Worm (Caenorhabditis elegans) whole organism, mixed stage, embryonic: Measurements from ENCODE around the gene C04F6.7.

Experiments
- M03D4.4 ChIP-seq: sonication (generic microtip); optimal IDR thresholded peaks from 2 replicates; lab custom pipeline; 2017; ENCODE audit warnings: mild to moderate bottlenecking, missing genetic modification characterization, missing compliant biosample characterization
- bed-3 ChIP-seq: fragments of 200-800 bp; sonication (Bioruptor generic); optimal IDR thresholded peaks from 3 replicates; lab custom pipeline; 2018; ENCODE audit warnings: mild to moderate bottlenecking, missing genetic modification characterization, moderate library complexity, missing compliant biosample characterization
- ceh-39 ChIP-seq: fragments of 150-350 bp; optimal IDR thresholded peaks from 2 replicates; lab custom pipeline; 2014; ENCODE audit warnings: missing biosample characterization, missing genetic modification characterization
- ceh-43 ChIP-seq: fragments of 200-800 bp; sonication (Bioruptor generic); optimal IDR thresholded peaks from 2 replicates; lab custom pipeline; 2018; ENCODE audit warnings: mild to moderate bottlenecking, missing genetic modification characterization, moderate library complexity, missing compliant biosample characterization
- ceh-83 ChIP-seq: fragments of 200-800 bp; sonication (Bioruptor generic); optimal IDR thresholded peaks from 2 replicates; lab custom pipeline; 2018; ENCODE audit warnings: mild to moderate bottlenecking, missing genetic modification characterization, missing compliant biosample characterization
- ces-1 ChIP-seq: fragments of 150-350 bp; optimal IDR thresholded peaks from 2 replicates; lab custom pipeline; 2014; ENCODE audit warnings: missing biosample characterization, missing genetic modification reagents, missing genetic modification characterization
- cnd-1 ChIP-seq: fragments of 200-800 bp; sonication (Bioruptor generic); optimal IDR thresholded peaks from 2 replicates; lab custom pipeline; 2018; ENCODE audit warnings: mild to moderate bottlenecking, missing genetic modification characterization, missing compliant biosample characterization
- drap-1 ChIP-seq: fragments of 200-800 bp; sonication (Bioruptor generic); optimal IDR thresholded peaks from 3 replicates; lab custom pipeline; 2018; ENCODE audit warnings: mild to moderate bottlenecking, missing genetic modification characterization, missing compliant biosample characterization
- elt-1 ChIP-seq: sonication (generic microtip); optimal IDR thresholded peaks from 2 replicates; lab custom pipeline; 2017; ENCODE audit warnings: missing genetic modification characterization, mild to moderate bottlenecking, missing compliant biosample characterization, antibody characterized with exemption, moderate library complexity, borderline replicate concordance; ENCODE audit not compliant: insufficient read depth
- elt-3 ChIP-seq: fragments of 150-350 bp; optimal IDR thresholded peaks from 2 replicates; lab custom pipeline; 2014; ENCODE audit warnings: missing biosample characterization, missing genetic modification characterization
- flh-1 ChIP-seq: fragments of 200-800 bp; sonication (Bioruptor generic); optimal IDR thresholded peaks from 2 replicates; lab custom pipeline; 2018; ENCODE audit warnings: mild to moderate bottlenecking, missing genetic modification characterization, moderate library complexity, missing compliant biosample characterization
- ham-2 ChIP-seq: fragments of 200-800 bp; sonication (Bioruptor generic); optimal IDR thresholded peaks from 2 replicates; lab custom pipeline; 2018; ENCODE audit warnings: mild to moderate bottlenecking, missing genetic modification characterization, missing compliant biosample characterization
- hlh-1 ChIP-seq: fragments of 150-350 bp; optimal IDR thresholded peaks from 2 replicates; lab custom pipeline; 2014; ENCODE audit warnings: missing biosample characterization, missing genetic modification reagents, missing genetic modification characterization
- lin-13 ChIP-seq: fragments of 150-350 bp; optimal IDR thresholded peaks from 2 replicates; lab custom pipeline; 2014; ENCODE audit warnings: missing biosample characterization, missing genetic modification characterization
- lin-32 ChIP-seq: fragments of 200-800 bp; sonication (Bioruptor generic); optimal IDR thresholded peaks from 2 replicates; lab custom pipeline; 2018; ENCODE audit warnings: mild to moderate bottlenecking, missing genetic modification characterization, missing compliant biosample characterization
- lsy-2 ChIP-seq: fragments of 150-350 bp; optimal IDR thresholded peaks from 2 replicates; lab custom pipeline; 2014; ENCODE audit warnings: missing biosample characterization, missing genetic modification characterization
- mep-1 ChIP-seq: fragments of 150-350 bp; optimal IDR thresholded peaks from 2 replicates; lab custom pipeline; 2017; ENCODE audit warnings: missing biosample characterization, missing genetic modification reagents, missing genetic modification characterization, inconsistent platforms
- mls-2 ChIP-seq: sonication (generic microtip); optimal IDR thresholded peaks from 2 replicates; lab custom pipeline; 2016; ENCODE audit warnings: mild to moderate bottlenecking, missing genetic modification characterization, moderate library complexity, missing compliant biosample characterization
- nhr-12 ChIP-seq: fragments of 150-350 bp; optimal IDR thresholded peaks from 2 replicates; lab custom pipeline; 2014; ENCODE audit warnings: missing biosample characterization, missing genetic modification characterization
- nhr-2 ChIP-seq: fragments of 150-350 bp; optimal IDR thresholded peaks from 2 replicates; lab custom pipeline; 2014; ENCODE audit warnings: missing biosample characterization, missing genetic modification characterization
- nhr-237 ChIP-seq: fragments of 150-350 bp; optimal IDR thresholded peaks from 2 replicates; lab custom pipeline; 2014; ENCODE audit warnings: missing biosample characterization, missing genetic modification characterization
- nhr-76 ChIP-seq: sonication (generic microtip); optimal IDR thresholded peaks from 2 replicates; lab custom pipeline; 2017; ENCODE audit warnings: missing biosample characterization, missing genetic modification characterization
- pha-4 ChIP-seq: fragments of 150-350 bp; optimal IDR thresholded peaks from 2 replicates; lab custom pipeline; 2018; ENCODE audit warnings: missing biosample characterization, missing genetic modification reagents, missing genetic modification characterization
- sem-2 ChIP-seq: fragments of 200-800 bp; sonication (Bioruptor generic); optimal IDR thresholded peaks from 2 replicates; lab custom pipeline; 2018; ENCODE audit warnings: mild to moderate bottlenecking, missing genetic modification characterization, missing compliant biosample characterization
- snpc-4 ChIP-seq: fragments of 150-350 bp; optimal IDR thresholded peaks from 2 replicates; lab custom pipeline; 2014; ENCODE audit warnings: missing biosample characterization, missing genetic modification characterization
- sptf-1 ChIP-seq: sonication (generic microtip); optimal IDR thresholded peaks from 2 replicates; lab custom pipeline; 2017; ENCODE audit warnings: mild to moderate bottlenecking, missing genetic modification characterization, moderate library complexity, missing compliant biosample characterization
- unc-120 ChIP-seq: sonication (generic microtip); optimal IDR thresholded peaks from 2 replicates; lab custom pipeline; 2017; ENCODE audit warnings: missing genetic modification characterization, missing compliant biosample characterization; ENCODE audit not compliant: poor library complexity, severe bottlenecking
- unc-62 ChIP-seq: fragments of 150-350 bp; optimal IDR thresholded peaks from 2 replicates; lab custom pipeline; 2014; ENCODE audit warnings: missing biosample characterization, missing genetic modification reagents, missing genetic modification characterization
- zip-8 ChIP-seq: fragments of 150-350 bp; optimal IDR thresholded peaks from 2 replicates; lab custom pipeline; 2014; ENCODE audit warnings: missing biosample characterization, missing genetic modification characterization

C04F6.7 gene

ce11 chrX:3419084-3419483 is at the start of gene C04F6.7:
C04F6.7 (minus strand) TSS chrX:3419184.
- no peak for TF ChIP-seq nhr-12 (tag; lab: Kevin White, UChicago)
- TF ChIP-seq lin-32 (GFP tag; lab: Kevin White, UChicago): no peak
- no peak for TF ChIP-seq lin-13 (tag; lab: Kevin White, UChicago)
- TF ChIP-seq elt-1 (tag; lab: Kevin White, UChicago): no peak
- TF ChIP-seq lsy-2 (tag; lab: Kevin White, UChicago): no peak
- no peak for TF ChIP-seq bed-3 (GFP tag; lab: Kevin White, UChicago)
- TF ChIP-seq ceh-43: no peak
- no peak for TF ChIP-seq unc-62 (GFP tag; lab: Kevin White, UChicago)
- TF ChIP-seq sem-2: no peak
- TF ChIP-seq drap-1 (GFP tag; lab: Kevin White, UChicago): no peak
- no peak for TF ChIP-seq flh-1 (GFP tag; lab: Kevin White, UChicago)
- TF ChIP-seq nhr-237 (tag; lab: Kevin White, UChicago): no peak
- TF ChIP-seq unc-120 (tag; lab: Kevin White, UChicago): no peak
- TF ChIP-seq pha-4: no peak
- no peak for TF ChIP-seq cnd-1 (tag; lab: Kevin White, UChicago)
- TF ChIP-seq snpc-4 (tag; lab: Kevin White, UChicago): no peak
- TF ChIP-seq elt-3: no peak
- TF ChIP-seq hlh-1 (tag; lab: Kevin White, UChicago): no peak

DNA sequence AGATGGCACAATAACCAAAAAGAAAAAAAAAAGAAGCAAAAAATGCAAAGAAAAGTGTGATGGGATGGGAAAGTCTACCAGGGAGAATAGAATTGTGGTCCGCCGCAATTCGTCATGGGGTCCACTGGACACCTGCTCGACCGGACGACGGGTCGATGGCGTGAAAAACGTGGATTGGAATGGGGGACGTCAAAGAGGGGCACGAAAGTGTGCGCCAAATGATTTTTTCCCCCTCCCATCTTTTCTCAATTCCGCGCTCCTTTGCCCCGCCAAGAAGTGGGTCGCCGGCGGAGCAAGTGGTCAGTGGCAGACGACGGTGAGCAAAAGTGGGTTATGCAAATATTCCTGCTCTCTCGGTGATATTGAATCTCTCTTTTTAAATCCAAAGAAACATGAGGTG is 49.0 kb upstream of the C04F6.7 start:
- TF ChIP-seq hlh-1 (tag; lab: Kevin White, UChicago) (peak; percentile 8), M03D4.4 (tag; lab: Kevin White, UChicago) (no peak)
- TF ChIP-seq, all 35 proteins: peak for 1

DNA sequence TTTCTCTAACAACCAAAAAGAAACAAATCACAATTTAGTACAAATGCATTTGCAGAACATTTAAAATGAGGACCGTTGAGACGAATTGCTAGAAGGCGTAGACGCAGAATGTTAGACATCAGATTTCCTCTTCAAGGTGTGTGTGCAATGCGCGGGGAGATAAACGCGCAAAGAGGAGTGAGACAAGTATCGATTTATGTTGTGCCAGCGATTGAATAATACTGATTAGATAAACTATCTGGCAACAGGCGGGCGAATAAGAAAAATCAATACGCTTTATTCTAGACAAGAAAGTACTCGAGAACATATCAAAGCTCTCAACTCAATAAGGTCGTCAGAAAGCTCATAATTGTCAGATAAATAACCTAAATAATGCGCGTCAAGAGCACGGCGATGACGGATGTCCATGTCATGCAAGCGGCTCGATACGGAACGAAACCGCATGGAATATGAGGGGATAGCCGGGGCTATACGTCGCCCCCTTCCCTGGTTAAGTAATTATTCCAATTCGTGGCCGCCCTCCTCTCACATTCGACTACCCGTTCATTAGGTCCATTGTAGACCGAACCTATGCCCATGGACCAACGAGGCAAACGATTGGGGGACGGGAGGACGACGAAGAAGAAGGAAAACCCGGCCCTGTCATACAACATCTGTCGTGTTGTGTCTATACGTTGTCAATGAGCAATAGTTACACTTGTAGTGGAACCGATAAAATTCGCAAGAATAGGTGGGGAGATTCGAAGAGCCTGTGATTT is 48.2 kb upstream of the C04F6.7 start:
- TF ChIP-seq drap-1 (GFP tag; lab: Kevin White, UChicago) (no peak), elt-1 (tag; lab: Kevin White, UChicago) (peak; percentile 77), mep-1 (tag; lab: Kevin White, UChicago) (peak; percentile 2), nhr-76 (tag; lab: Kevin White, UChicago) (no peak), pha-4 (no peak), ces-1 (peak; percentile 48), unc-120 (tag; lab: Kevin White, UChicago) (peak; percentile 13), M03D4.4 (tag; lab: Kevin White, UChicago) (no peak), hlh-1 (tag; lab: Kevin White, UChicago) (no peak), zip-8 (tag; lab: Kevin White, UChicago) (no peak), cnd-1 (tag; lab: Kevin White, UChicago) (peak; percentile 81), mls-2 (tag; lab: Kevin White, UChicago) (peak; percentile 43), sptf-1 (tag; lab: Kevin White, UChicago) (peak; percentile 26), ceh-39 (tag; lab: Kevin White, UChicago) (peak; percentile 28), nhr-2 (tag; lab: Kevin White, UChicago) (peak; percentile 60), unc-62 (GFP tag; lab: Kevin White, UChicago) (no peak), ham-2 (peak; percentile 33)

DNA sequence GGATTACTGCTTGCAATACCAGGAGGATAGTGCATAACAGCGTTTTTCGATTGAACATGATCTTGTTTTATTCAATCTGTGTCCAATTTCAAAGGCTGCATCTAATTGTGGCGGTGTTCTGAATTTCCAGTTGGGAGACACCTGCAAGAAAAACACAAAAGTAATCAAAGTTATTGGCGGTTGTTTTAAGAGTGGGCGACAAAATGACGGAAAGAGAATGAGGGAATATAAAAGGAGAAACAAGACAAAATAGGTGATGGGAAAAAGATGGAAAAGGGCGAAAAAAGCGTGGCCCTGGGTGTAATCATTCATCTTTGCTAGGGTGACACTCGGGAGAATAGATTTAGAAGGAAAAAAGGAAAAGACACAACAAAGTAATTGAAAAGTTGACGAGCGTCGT is 46.8 kb upstream of the C04F6.7 start, which contains the start of the genes ZK377.15 and sax-3:
Gene ZK377.15, minus strand, starts transcription at position 101 of the 400 bp plus-strand sequence.
Gene sax-3, minus strand, starts transcription at position 143 of the 400 bp plus-strand sequence.
- TF ChIP-seq hlh-1 (tag; lab: Kevin White, UChicago): no peak
- no peak for TF ChIP-seq flh-1 (GFP tag; lab: Kevin White, UChicago)
- no peak for TF ChIP-seq sem-2
- no peak for TF ChIP-seq ceh-83 (GFP tag; lab: Kevin White, UChicago)
- TF ChIP-seq lin-13 (tag; lab: Kevin White, UChicago): no peak
